Worm (Caenorhabditis elegans): Measurements from ENCODE around the gene C17C3.15.

C17C3.15 gene

ce11 chrII:5585788-5586187 lies 15.3 kb downstream of the C17C3.15 start, which contains the start of gene lys-8:
Gene lys-8 (plus strand): TSS chrII:5586178.
- no peak for TF ChIP-seq unc-62 (GFP tag; optimal IDR thresholded peaks at IDR 0.05)

ce11 chrII:5587794-5588193 lies 17.3 kb downstream of the C17C3.15 start:
- TF ChIP-seq unc-62 (GFP tag; optimal IDR thresholded peaks at IDR 0.05), result no peak

ce11 chrII:5589690-5590089 lies 19.2 kb downstream of the C17C3.15 start, which contains the start of gene C17G10.13:
Gene C17G10.13 (minus strand): TSS chrII:5589790.
- TF ChIP-seq unc-62 (GFP tag; optimal IDR thresholded peaks at IDR 0.05), result no peak

ce11 chrII:5591558-5591957 lies 21.1 kb downstream of the C17C3.15 start:
- no peak for TF ChIP-seq unc-62 (GFP tag; optimal IDR thresholded peaks at IDR 0.05)

- TF ChIP-seq unc-62 (GFP tag; optimal IDR thresholded peaks at IDR 0.05), result no peak
Measured at ce11 chrII:5592857-5593256, 22.4 kb downstream of the C17C3.15 start.

- TF ChIP-seq unc-62 (GFP tag; optimal IDR thresholded peaks at IDR 0.05), result no peak
Measured at ce11 chrII:5593377-5593932, 23.0 kb downstream of the C17C3.15 start, which contains the start of gene cdc-14. Gene cdc-14 (minus strand): TSS chrII:5593427.

ce11 chrII:5594210-5594764 lies 23.8 kb downstream of the C17C3.15 start, which contains the start of gene ttc-4:
Gene ttc-4 (plus strand): TSS chrII:5594714.
- no peak for TF ChIP-seq unc-62 (GFP tag; optimal IDR thresholded peaks at IDR 0.05)

ce11 chrII:5596247-5596646 lies 25.8 kb downstream of the C17C3.15 start, which contains the start of gene C17G10.1:
Gene C17G10.1 (plus strand): TSS chrII:5596547.
- no peak for TF ChIP-seq unc-62 (GFP tag; optimal IDR thresholded peaks at IDR 0.05)

ce11 chrII:5599326-5600044 lies 29.0 kb downstream of the C17C3.15 start, which contains the start of gene C17G10.10:
Gene C17G10.10 (minus strand): TSS chrII:5599376.
- TF ChIP-seq unc-62 (GFP tag; optimal IDR thresholded peaks at IDR 0.05), result no peak

ce11 chrII:5603194-5603593 lies 32.7 kb downstream of the C17C3.15 start, which contains the start of gene C17G10.6:
Gene C17G10.6 (minus strand): TSS chrII:5603294.
- no peak for TF ChIP-seq unc-62 (GFP tag; optimal IDR thresholded peaks at IDR 0.05)

- no peak for TF ChIP-seq unc-62 (GFP tag; optimal IDR thresholded peaks at IDR 0.05)
Measured at ce11 chrII:5604441-5604840, 34.0 kb downstream of the C17C3.15 start.

- no peak for TF ChIP-seq unc-62 (GFP tag; optimal IDR thresholded peaks at IDR 0.05)
Measured at ce11 chrII:5605538-5605945, 35.1 kb downstream of the C17C3.15 start.

ce11 chrII:5607756-5608155 lies 37.3 kb downstream of the C17C3.15 start, which contains the start of gene C17G10.7:
Gene C17G10.7 (minus strand): TSS chrII:5607856.
- no peak for TF ChIP-seq unc-62 (GFP tag; optimal IDR thresholded peaks at IDR 0.05)

- TF ChIP-seq unc-62 (GFP tag; optimal IDR thresholded peaks at IDR 0.05), result no peak
Measured at ce11 chrII:5619298-5619697, 48.8 kb downstream of the C17C3.15 start, which contains the start of gene dhs-6. Gene dhs-6 (minus strand): TSS chrII:5619319.

Measured in whole organism, dauer.